Worm (Caenorhabditis elegans) whole organism, late embryonic: ENCODE data around the gene col-142.

Source experiments
- C08G9.2 ChIP-seq: sonication (generic microtip); optimal IDR thresholded peaks from 2 replicates; lab custom pipeline; 2016; ENCODE audit warnings: mild to moderate bottlenecking, missing genetic modification characterization, moderate library complexity, missing compliant biosample characterization
- C38D4.7 ChIP-seq: fragments of 200-800 bp; sonication (Bioruptor generic); optimal IDR thresholded peaks from 2 replicates; lab custom pipeline; 2018; ENCODE audit warnings: mild to moderate bottlenecking, missing genetic modification characterization, moderate library complexity, missing compliant biosample characterization
- T23F11.4 ChIP-seq: fragments of 200-800 bp; sonication (Bioruptor generic); optimal IDR thresholded peaks from 2 replicates; lab custom pipeline; 2018; ENCODE audit warnings: mild to moderate bottlenecking, missing genetic modification characterization, missing compliant biosample characterization
- Y22D7AL.16 ChIP-seq: sonication (generic microtip); optimal IDR thresholded peaks from 2 replicates; lab custom pipeline; 2016; ENCODE audit warnings: missing genetic modification characterization, missing compliant biosample characterization
- ahr-1 ChIP-seq: sonication (generic microtip); optimal IDR thresholded peaks from 2 replicates; lab custom pipeline; 2016; ENCODE audit warnings: missing genetic modification characterization, missing compliant biosample characterization
- ama-1 ChIP-seq: fragments of 150-350 bp; optimal IDR thresholded peaks from 2 replicates; lab custom pipeline; 2014
- ceh-14 ChIP-seq: sonication (generic microtip); optimal IDR thresholded peaks from 2 replicates; lab custom pipeline; 2016; ENCODE audit warnings: missing genotype, missing genetic modification characterization, missing compliant biosample characterization
- ceh-18 ChIP-seq: sonication (generic microtip); optimal IDR thresholded peaks from 2 replicates; lab custom pipeline; 2016; ENCODE audit warnings: missing genetic modification characterization, missing compliant biosample characterization
- ceh-19 ChIP-seq: fragments of 200-800 bp; sonication (Bioruptor generic); optimal IDR thresholded peaks from 2 replicates; lab custom pipeline; 2018; ENCODE audit warnings: mild to moderate bottlenecking, missing genetic modification characterization, missing compliant biosample characterization
- ceh-2 ChIP-seq: sonication (generic microtip); optimal IDR thresholded peaks from 2 replicates; lab custom pipeline; 2016; ENCODE audit warnings: missing genotype, missing genetic modification characterization, missing compliant biosample characterization
- ceh-22 ChIP-seq: sonication (generic microtip); optimal IDR thresholded peaks from 2 replicates; lab custom pipeline; 2017; ENCODE audit warnings: missing biosample characterization, missing genetic modification characterization
- ceh-24 ChIP-seq: sonication (generic microtip); optimal IDR thresholded peaks from 2 replicates; lab custom pipeline; 2016; ENCODE audit warnings: mild to moderate bottlenecking, missing genetic modification characterization, missing compliant biosample characterization
- ceh-31 ChIP-seq: sonication (generic microtip); optimal IDR thresholded peaks from 2 replicates; lab custom pipeline; 2016; ENCODE audit warnings: missing genetic modification characterization, missing compliant biosample characterization
- ceh-34 ChIP-seq: sonication (generic microtip); optimal IDR thresholded peaks from 2 replicates; lab custom pipeline; 2016; ENCODE audit warnings: mild to moderate bottlenecking, missing genetic modification characterization, missing compliant biosample characterization
- ceh-45 ChIP-seq: fragments of 200-800 bp; sonication (Bioruptor generic); IDR thresholded peaks from 2 replicates; pipeline ENCODE4 v1.3.6; 2022; ENCODE audit warnings: missing genetic modification reagents, missing genetic modification characterization, missing compliant biosample characterization
- ceh-9 ChIP-seq: sonication (generic microtip); optimal IDR thresholded peaks from 2 replicates; lab custom pipeline; 2016; ENCODE audit warnings: mild to moderate bottlenecking, missing genetic modification characterization, inconsistent platforms, missing compliant biosample characterization
- elt-2 ChIP-seq: sonication (generic microtip); optimal IDR thresholded peaks from 2 replicates; lab custom pipeline; 2016; ENCODE audit warnings: missing genetic modification reagents, missing genetic modification characterization, missing compliant biosample characterization
- fkh-6 ChIP-seq: sonication (generic microtip); optimal IDR thresholded peaks from 2 replicates; lab custom pipeline; 2016; ENCODE audit warnings: missing genetic modification characterization, missing compliant biosample characterization
- hlh-13 ChIP-seq: fragments of 200-800 bp; sonication (Bioruptor generic); optimal IDR thresholded peaks from 2 replicates; lab custom pipeline; 2018; ENCODE audit warnings: mild to moderate bottlenecking, missing genetic modification characterization, missing compliant biosample characterization
- lin-11 ChIP-seq: fragments of 200-800 bp; sonication (Bioruptor generic); optimal IDR thresholded peaks from 2 replicates; lab custom pipeline; 2018; ENCODE audit warnings: mild to moderate bottlenecking, missing genetic modification characterization, missing compliant biosample characterization
- madf-2 ChIP-seq: sonication (generic microtip); optimal IDR thresholded peaks from 2 replicates; lab custom pipeline; 2017; ENCODE audit warnings: missing genetic modification characterization, missing compliant biosample characterization
- nfya-1 ChIP-seq: sonication (generic microtip); optimal IDR thresholded peaks from 2 replicates; lab custom pipeline; 2017; ENCODE audit warnings: missing genetic modification characterization, mild to moderate bottlenecking, missing compliant biosample characterization, antibody characterized with exemption, moderate library complexity
- nhr-11 ChIP-seq: fragments of 150-350 bp; optimal IDR thresholded peaks from 2 replicates; lab custom pipeline; 2014; ENCODE audit warnings: missing biosample characterization, missing genetic modification characterization
- odd-2 ChIP-seq: sonication (generic microtip); optimal IDR thresholded peaks from 2 replicates; lab custom pipeline; 2017; ENCODE audit warnings: antibody characterized with exemption, mild to moderate bottlenecking, missing genetic modification characterization, missing compliant biosample characterization
- pag-3 ChIP-seq: sonication (generic microtip); optimal IDR thresholded peaks from 2 replicates; lab custom pipeline; 2016; ENCODE audit warnings: missing compliant biosample characterization, missing genetic modification characterization, borderline replicate concordance
- pat-9 ChIP-seq: fragments of 200-800 bp; sonication (Bioruptor generic); optimal IDR thresholded peaks from 2 replicates; lab custom pipeline; 2018; ENCODE audit warnings: mild to moderate bottlenecking, missing genetic modification characterization, moderate library complexity, missing compliant biosample characterization
- pax-1 ChIP-seq: fragments of 150-350 bp; optimal IDR thresholded peaks from 2 replicates; lab custom pipeline; 2014; ENCODE audit warnings: missing biosample characterization, missing genetic modification characterization
- pqm-1 ChIP-seq: sonication (generic microtip); optimal IDR thresholded peaks from 2 replicates; lab custom pipeline; 2016; ENCODE audit warnings: missing genetic modification characterization, missing compliant biosample characterization
- sdc-2 ChIP-seq: sonication (generic microtip); optimal IDR thresholded peaks from 2 replicates; lab custom pipeline; 2016; ENCODE audit warnings: missing genotype, missing genetic modification characterization, missing compliant biosample characterization
- sox-2 ChIP-seq: fragments of 200-800 bp; sonication (Bioruptor generic); IDR thresholded peaks from 2 replicates; pipeline ENCODE4 v1.3.6; 2022; ENCODE audit warnings: missing genetic modification reagents, missing genetic modification characterization, missing compliant biosample characterization
- sox-4 ChIP-seq: sonication (generic microtip); optimal IDR thresholded peaks from 2 replicates; lab custom pipeline; 2017; ENCODE audit warnings: mild to moderate bottlenecking, missing genetic modification characterization, inconsistent platforms, missing compliant biosample characterization
- syd-9 ChIP-seq: sonication (generic microtip); optimal IDR thresholded peaks from 2 replicates; lab custom pipeline; 2016; ENCODE audit warnings: mild to moderate bottlenecking, missing genetic modification characterization, moderate library complexity, missing compliant biosample characterization
- ttx-3 ChIP-seq: sonication (generic microtip); optimal IDR thresholded peaks from 2 replicates; lab custom pipeline; 2016; ENCODE audit warnings: missing genetic modification reagents, missing genetic modification characterization, missing compliant biosample characterization
- unc-42 ChIP-seq: sonication (generic microtip); optimal IDR thresholded peaks from 2 replicates; lab custom pipeline; 2016; ENCODE audit warnings: missing genotype, missing genetic modification characterization, missing compliant biosample characterization
- unc-86 ChIP-seq: sonication (generic microtip); optimal IDR thresholded peaks from 2 replicates; lab custom pipeline; 2016; ENCODE audit warnings: missing genetic modification characterization, missing compliant biosample characterization

Gene col-142

DNA sequence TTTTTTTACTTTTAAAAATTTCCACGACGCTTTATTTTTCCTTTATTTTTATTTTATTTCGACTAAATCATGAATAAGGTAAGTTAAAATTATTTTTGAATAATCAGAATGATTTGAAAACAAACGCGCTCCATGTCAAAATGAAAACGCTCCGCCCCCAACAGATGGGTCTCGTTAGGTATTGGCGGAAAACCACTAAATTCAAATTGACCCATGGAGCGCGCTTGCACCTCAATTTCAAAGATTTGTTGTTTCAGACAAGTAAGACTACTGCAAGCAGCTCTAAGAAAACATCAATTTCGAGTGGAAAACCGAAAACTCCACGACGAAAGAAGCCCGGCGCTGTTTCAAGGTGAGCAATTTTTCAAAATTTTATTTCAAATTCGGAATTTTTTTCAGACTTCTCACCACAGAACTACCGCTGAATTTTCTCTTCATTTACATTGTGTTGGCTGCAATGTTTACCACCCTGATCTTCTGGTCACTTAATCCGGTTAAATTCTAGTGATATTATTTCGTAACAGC lies 43.0 kb upstream of the col-142 start, which contains the start of gene ZC404.2:
TSS of gene ZC404.2 (plus strand) at position 47 of the 525 bp plus-strand sequence.
- TF ChIP-seq ama-1 (lab: Kevin White, UChicago) (peak; percentile 46), lin-11 (no peak)

DNA sequence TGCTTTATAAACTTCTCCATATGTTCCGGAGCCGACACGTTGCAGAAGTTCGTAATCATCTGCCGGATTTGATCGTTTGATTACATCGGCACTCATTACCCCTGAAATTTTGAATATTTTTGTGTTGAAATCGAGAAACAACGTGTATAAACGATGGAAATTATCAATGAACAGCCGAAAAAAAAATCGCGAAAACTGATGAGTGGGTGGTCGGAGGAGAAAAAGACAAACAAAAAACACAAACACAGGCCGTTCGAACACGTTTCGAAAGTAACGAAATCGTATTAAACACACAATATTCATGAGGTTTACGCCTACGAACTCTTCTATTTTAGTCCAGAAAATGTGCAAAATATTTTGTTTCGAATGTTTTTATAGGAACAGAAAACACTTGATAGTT lies 38.4 kb upstream of the col-142 start, which contains the start of gene gck-2:
TSS of gene gck-2 (minus strand) at position 101 of the 400 bp plus-strand sequence.
- TF ChIP-seq hlh-13 (GFP tag; lab: Kevin White, UChicago) (no peak), pqm-1 (tag; lab: Kevin White, UChicago) (no peak), fkh-6 (tag; lab: Kevin White, UChicago) (no peak), ttx-3 (tag; lab: Kevin White, UChicago) (no peak), nhr-11 (tag; lab: Kevin White, UChicago) (no peak), sox-2 (GFP tag; lab: Robert Waterston, UW) (no peak), C38D4.7 (GFP tag; lab: Kevin White, UChicago) (no peak), Y22D7AL.16 (tag; lab: Kevin White, UChicago) (no peak), ceh-45 (no peak), sox-4 (tag; lab: Kevin White, UChicago) (no peak), madf-2 (tag; lab: Kevin White, UChicago) (no peak), ceh-18 (tag; lab: Kevin White, UChicago) (no peak), ceh-14 (tag; lab: Kevin White, UChicago) (no peak), nfya-1 (tag; lab: Kevin White, UChicago) (no peak), ahr-1 (no peak), pat-9 (tag; lab: Kevin White, UChicago) (no peak), pax-1 (tag; lab: Kevin White, UChicago) (no peak), C08G9.2 (no peak), elt-2 (no peak)

DNA sequence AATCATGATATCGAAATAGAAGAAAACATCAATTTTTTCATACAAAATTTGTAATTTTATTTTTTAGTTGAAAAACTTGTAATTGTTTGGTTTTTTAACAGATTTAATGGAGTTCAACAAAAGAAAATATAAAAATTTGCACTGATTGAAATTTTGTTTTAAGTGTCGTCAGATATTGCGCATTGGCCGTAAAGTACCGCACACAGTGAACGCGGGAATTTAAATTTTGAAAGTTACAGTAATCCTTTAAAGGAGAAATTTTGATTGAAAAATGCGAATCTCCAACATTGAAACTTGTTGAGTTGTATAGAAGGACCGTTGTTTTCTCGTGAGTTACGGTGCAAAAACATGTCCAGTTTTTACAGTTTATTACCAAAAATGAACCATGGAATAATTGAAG lies 38.0 kb upstream of the col-142 start:
- TF ChIP-seq elt-2: no peak

DNA sequence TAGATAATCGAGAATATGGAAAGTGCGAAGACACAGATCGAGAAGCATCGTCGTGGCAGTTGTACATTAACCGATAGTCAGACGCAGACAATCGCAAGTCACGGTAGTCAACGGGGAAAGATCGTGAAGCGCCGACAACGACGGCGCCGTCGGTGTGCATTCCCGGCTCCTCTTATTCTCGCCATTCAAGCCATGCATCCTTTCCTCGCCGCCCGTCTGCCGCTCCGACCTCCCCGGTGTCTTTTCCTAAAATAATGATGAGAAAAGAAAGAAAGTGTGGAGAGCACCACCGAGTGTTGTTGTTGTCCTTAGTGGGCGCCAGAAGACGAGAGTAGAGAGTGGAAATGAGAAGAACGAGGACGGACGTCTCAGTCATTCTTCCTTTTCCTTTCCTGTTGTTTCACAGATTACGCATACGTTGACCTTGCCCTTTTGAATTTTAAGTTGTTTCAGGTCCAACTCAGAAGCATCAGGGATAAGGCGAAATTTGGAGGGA lies 37.2 kb upstream of the col-142 start, which contains the start of gene ZC404.1:
TSS of gene ZC404.1 (plus strand) at position 446 of the 496 bp plus-strand sequence.
- TF ChIP-seq ceh-31 (tag; lab: Kevin White, UChicago): peak; percentile 8
- TF ChIP-seq unc-86 (tag; lab: Kevin White, UChicago): no peak

DNA sequence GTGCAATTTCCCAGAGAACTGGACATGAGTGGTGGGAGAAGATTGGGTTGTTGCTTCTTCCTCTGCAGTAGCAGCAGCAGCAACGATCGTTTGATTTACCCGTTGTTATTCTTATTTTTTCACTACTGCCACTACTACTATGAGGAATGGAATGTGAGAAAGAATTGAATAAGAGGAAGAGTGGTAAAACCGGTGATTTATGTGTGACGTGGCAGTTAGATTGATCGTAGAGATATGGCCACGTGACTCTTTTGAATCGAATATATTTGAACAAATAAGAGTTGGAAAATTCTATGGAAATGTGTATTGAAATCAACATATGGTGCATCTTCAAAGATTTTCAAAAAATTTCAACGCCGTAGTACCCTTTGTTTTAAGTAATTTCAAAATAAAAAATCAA lies 34.7 kb upstream of the col-142 start:
- TF ChIP-seq T23F11.4 (GFP tag; lab: Kevin White, UChicago) (no peak), odd-2 (tag; lab: Kevin White, UChicago) (no peak), ceh-19 (no peak), ceh-2 (tag; lab: Kevin White, UChicago) (no peak), syd-9 (tag; lab: Kevin White, UChicago) (no peak), ceh-9 (tag; lab: Kevin White, UChicago) (no peak), ceh-24 (tag; lab: Kevin White, UChicago) (no peak), C08G9.2 (no peak), unc-42 (tag; lab: Kevin White, UChicago) (no peak), sdc-2 (tag; lab: Kevin White, UChicago) (no peak), ceh-22 (no peak), sox-2 (GFP tag; lab: Robert Waterston, UW) (no peak), nhr-11 (tag; lab: Kevin White, UChicago) (no peak), Y22D7AL.16 (tag; lab: Kevin White, UChicago) (no peak), ceh-34 (no peak), pag-3 (tag; lab: Kevin White, UChicago) (no peak), pqm-1 (tag; lab: Kevin White, UChicago) (no peak)
